Worm (Caenorhabditis elegans) whole organism, L2 larva: ENCODE data around the gene osm-8.

Source experiments
- C34F6.9 ChIP-seq: fragments of 150-350 bp; optimal IDR thresholded peaks from 2 replicates; lab custom pipeline; 2014; ENCODE audit warnings: missing biosample characterization, missing genetic modification characterization
- blmp-1 ChIP-seq: sonication (generic microtip); optimal IDR thresholded peaks from 2 replicates; lab custom pipeline; 2017; ENCODE audit warnings: missing genetic modification characterization, mild to moderate bottlenecking, missing compliant biosample characterization, antibody characterized with exemption, moderate library complexity; ENCODE audit not compliant: insufficient read depth
- egl-27 ChIP-seq: sonication (generic microtip); optimal IDR thresholded peaks from 3 replicates; lab custom pipeline; 2017; ENCODE audit warnings: missing biosample characterization, missing genetic modification reagents, missing genetic modification characterization
- gmeb-1 ChIP-seq: fragments of 150-350 bp; optimal IDR thresholded peaks from 2 replicates; lab custom pipeline; 2014; ENCODE audit warnings: missing biosample characterization, missing genetic modification characterization
- skn-1 ChIP-seq: sonication (generic microtip); optimal IDR thresholded peaks from 2 replicates; lab custom pipeline; 2017; ENCODE audit warnings: missing biosample characterization, missing genetic modification characterization
- unc-62 ChIP-seq: fragments of 150-350 bp; optimal IDR thresholded peaks from 2 replicates; lab custom pipeline; 2014; ENCODE audit warnings: missing biosample characterization, missing genetic modification reagents, missing genetic modification characterization
- ztf-11 ChIP-seq: sonication (generic microtip); optimal IDR thresholded peaks from 2 replicates; lab custom pipeline; 2017; ENCODE audit warnings: missing biosample characterization, missing genetic modification characterization

DNA sequence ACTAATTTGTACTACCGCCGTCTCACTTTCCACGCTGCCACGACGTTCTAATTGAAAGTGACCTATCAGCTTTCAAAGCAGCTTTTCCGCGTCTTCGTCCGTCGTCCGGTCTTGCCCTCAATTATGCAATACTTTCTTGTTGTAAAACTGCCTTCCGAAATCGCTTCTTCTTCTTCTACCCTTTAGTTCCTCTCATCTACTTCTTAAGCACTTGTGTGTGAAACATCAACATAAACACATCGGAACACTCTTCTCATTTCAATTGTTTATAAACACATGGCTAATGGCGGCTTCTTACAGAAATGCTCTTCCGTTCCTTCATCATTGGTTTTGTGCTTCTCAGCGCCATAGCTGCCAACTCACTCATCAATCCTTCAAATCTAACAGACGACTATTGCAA is 34.9 kb downstream of the osm-8 start, which contains the start of gene F35D2.3:
- TF ChIP-seq ztf-11 = no peak
- TF ChIP-seq egl-27 (tag; lab: Kevin White, UChicago) = no peak
- no peak for TF ChIP-seq skn-1 (tag; lab: Kevin White, UChicago)
- no peak for TF ChIP-seq unc-62 (GFP tag; lab: Kevin White, UChicago)
- TF ChIP-seq C34F6.9 (tag; lab: Kevin White, UChicago) = no peak
- no peak for TF ChIP-seq gmeb-1 (tag; lab: Kevin White, UChicago)
- TF ChIP-seq blmp-1 (tag; lab: Kevin White, UChicago) = no peak
